Worm (Caenorhabditis elegans) whole organism, mixed stage, embryonic: Measurements from ENCODE around the gene rsf-1.

Source experiments
- M03D4.4 ChIP-seq: sonication (generic microtip); optimal IDR thresholded peaks from 2 replicates; lab custom pipeline; 2017; ENCODE audit warnings: mild to moderate bottlenecking, missing genetic modification characterization, missing compliant biosample characterization
- bed-3 ChIP-seq: fragments of 200-800 bp; sonication (Bioruptor generic); optimal IDR thresholded peaks from 3 replicates; lab custom pipeline; 2018; ENCODE audit warnings: mild to moderate bottlenecking, missing genetic modification characterization, moderate library complexity, missing compliant biosample characterization
- blmp-1 ChIP-seq: fragments of 150-350 bp; optimal IDR thresholded peaks from 2 replicates; lab custom pipeline; 2014; ENCODE audit warnings: missing biosample characterization, missing genetic modification characterization
- ceh-39 ChIP-seq: fragments of 150-350 bp; optimal IDR thresholded peaks from 2 replicates; lab custom pipeline; 2014; ENCODE audit warnings: missing biosample characterization, missing genetic modification characterization
- ceh-43 ChIP-seq: fragments of 200-800 bp; sonication (Bioruptor generic); optimal IDR thresholded peaks from 2 replicates; lab custom pipeline; 2018; ENCODE audit warnings: mild to moderate bottlenecking, missing genetic modification characterization, moderate library complexity, missing compliant biosample characterization
- ceh-83 ChIP-seq: fragments of 200-800 bp; sonication (Bioruptor generic); optimal IDR thresholded peaks from 2 replicates; lab custom pipeline; 2018; ENCODE audit warnings: mild to moderate bottlenecking, missing genetic modification characterization, missing compliant biosample characterization
- ces-1 ChIP-seq: fragments of 150-350 bp; optimal IDR thresholded peaks from 2 replicates; lab custom pipeline; 2014; ENCODE audit warnings: missing biosample characterization, missing genetic modification reagents, missing genetic modification characterization
- cnd-1 ChIP-seq: fragments of 200-800 bp; sonication (Bioruptor generic); optimal IDR thresholded peaks from 2 replicates; lab custom pipeline; 2018; ENCODE audit warnings: mild to moderate bottlenecking, missing genetic modification characterization, missing compliant biosample characterization
- drap-1 ChIP-seq: fragments of 200-800 bp; sonication (Bioruptor generic); optimal IDR thresholded peaks from 3 replicates; lab custom pipeline; 2018; ENCODE audit warnings: mild to moderate bottlenecking, missing genetic modification characterization, missing compliant biosample characterization
- elt-1 ChIP-seq: sonication (generic microtip); optimal IDR thresholded peaks from 2 replicates; lab custom pipeline; 2017; ENCODE audit warnings: missing genetic modification characterization, mild to moderate bottlenecking, missing compliant biosample characterization, antibody characterized with exemption, moderate library complexity, borderline replicate concordance; ENCODE audit not compliant: insufficient read depth
- elt-3 ChIP-seq: fragments of 150-350 bp; optimal IDR thresholded peaks from 2 replicates; lab custom pipeline; 2014; ENCODE audit warnings: missing biosample characterization, missing genetic modification characterization
- flh-1 ChIP-seq: fragments of 200-800 bp; sonication (Bioruptor generic); optimal IDR thresholded peaks from 2 replicates; lab custom pipeline; 2018; ENCODE audit warnings: mild to moderate bottlenecking, missing genetic modification characterization, moderate library complexity, missing compliant biosample characterization
- ham-2 ChIP-seq: fragments of 200-800 bp; sonication (Bioruptor generic); optimal IDR thresholded peaks from 2 replicates; lab custom pipeline; 2018; ENCODE audit warnings: mild to moderate bottlenecking, missing genetic modification characterization, missing compliant biosample characterization
- hlh-1 ChIP-seq: fragments of 150-350 bp; optimal IDR thresholded peaks from 2 replicates; lab custom pipeline; 2014; ENCODE audit warnings: missing biosample characterization, missing genetic modification reagents, missing genetic modification characterization
- lin-13 ChIP-seq: fragments of 150-350 bp; optimal IDR thresholded peaks from 2 replicates; lab custom pipeline; 2014; ENCODE audit warnings: missing biosample characterization, missing genetic modification characterization
- lin-32 ChIP-seq: fragments of 200-800 bp; sonication (Bioruptor generic); optimal IDR thresholded peaks from 2 replicates; lab custom pipeline; 2018; ENCODE audit warnings: mild to moderate bottlenecking, missing genetic modification characterization, missing compliant biosample characterization
- lsy-2 ChIP-seq: fragments of 150-350 bp; optimal IDR thresholded peaks from 2 replicates; lab custom pipeline; 2014; ENCODE audit warnings: missing biosample characterization, missing genetic modification characterization
- mab-5 ChIP-seq: fragments of 150-350 bp; optimal IDR thresholded peaks from 2 replicates; lab custom pipeline; 2014; ENCODE audit warnings: missing biosample characterization, missing genetic modification characterization
- mep-1 ChIP-seq: fragments of 150-350 bp; optimal IDR thresholded peaks from 2 replicates; lab custom pipeline; 2017; ENCODE audit warnings: missing biosample characterization, missing genetic modification reagents, missing genetic modification characterization, inconsistent platforms
- mls-2 ChIP-seq: sonication (generic microtip); optimal IDR thresholded peaks from 2 replicates; lab custom pipeline; 2016; ENCODE audit warnings: mild to moderate bottlenecking, missing genetic modification characterization, moderate library complexity, missing compliant biosample characterization
- nhr-12 ChIP-seq: fragments of 150-350 bp; optimal IDR thresholded peaks from 2 replicates; lab custom pipeline; 2014; ENCODE audit warnings: missing biosample characterization, missing genetic modification characterization
- nhr-2 ChIP-seq: fragments of 150-350 bp; optimal IDR thresholded peaks from 2 replicates; lab custom pipeline; 2014; ENCODE audit warnings: missing biosample characterization, missing genetic modification characterization
- nhr-237 ChIP-seq: fragments of 150-350 bp; optimal IDR thresholded peaks from 2 replicates; lab custom pipeline; 2014; ENCODE audit warnings: missing biosample characterization, missing genetic modification characterization
- nhr-28 ChIP-seq: fragments of 150-350 bp; optimal IDR thresholded peaks from 2 replicates; lab custom pipeline; 2014; ENCODE audit warnings: missing biosample characterization, missing genetic modification characterization
- nhr-76 ChIP-seq: sonication (generic microtip); optimal IDR thresholded peaks from 2 replicates; lab custom pipeline; 2017; ENCODE audit warnings: missing biosample characterization, missing genetic modification characterization
- pha-4 ChIP-seq: fragments of 150-350 bp; optimal IDR thresholded peaks from 2 replicates; lab custom pipeline; 2018; ENCODE audit warnings: missing biosample characterization, missing genetic modification reagents, missing genetic modification characterization
- sem-2 ChIP-seq: fragments of 200-800 bp; sonication (Bioruptor generic); optimal IDR thresholded peaks from 2 replicates; lab custom pipeline; 2018; ENCODE audit warnings: mild to moderate bottlenecking, missing genetic modification characterization, missing compliant biosample characterization
- snpc-4 ChIP-seq: fragments of 150-350 bp; optimal IDR thresholded peaks from 2 replicates; lab custom pipeline; 2014; ENCODE audit warnings: missing biosample characterization, missing genetic modification characterization
- sptf-1 ChIP-seq: sonication (generic microtip); optimal IDR thresholded peaks from 2 replicates; lab custom pipeline; 2017; ENCODE audit warnings: mild to moderate bottlenecking, missing genetic modification characterization, moderate library complexity, missing compliant biosample characterization
- tbx-8 ChIP-seq: fragments of 200-800 bp; sonication (Bioruptor generic); optimal IDR thresholded peaks from 2 replicates; lab custom pipeline; 2018; ENCODE audit warnings: mild to moderate bottlenecking, missing genetic modification characterization, moderate library complexity, missing compliant biosample characterization
- unc-120 ChIP-seq: sonication (generic microtip); optimal IDR thresholded peaks from 2 replicates; lab custom pipeline; 2017; ENCODE audit warnings: missing genetic modification characterization, missing compliant biosample characterization; ENCODE audit not compliant: poor library complexity, severe bottlenecking
- unc-39 ChIP-seq: fragments of 150-350 bp; optimal IDR thresholded peaks from 2 replicates; lab custom pipeline; 2014; ENCODE audit warnings: missing biosample characterization, missing genetic modification characterization
- unc-62 ChIP-seq: fragments of 150-350 bp; optimal IDR thresholded peaks from 2 replicates; lab custom pipeline; 2014; ENCODE audit warnings: missing biosample characterization, missing genetic modification reagents, missing genetic modification characterization
- zip-8 ChIP-seq: fragments of 150-350 bp; optimal IDR thresholded peaks from 2 replicates; lab custom pipeline; 2014; ENCODE audit warnings: missing biosample characterization, missing genetic modification characterization
- ztf-11 ChIP-seq: fragments of 150-350 bp; optimal IDR thresholded peaks from 2 replicates; lab custom pipeline; 2014; ENCODE audit warnings: missing biosample characterization, missing genetic modification characterization

The rsf-1 gene

ce11 chrII:11288148-11288547 lies 18.1 kb upstream of the rsf-1 start:
- peak; percentile 27 for TF ChIP-seq cnd-1 (tag; lab: Kevin White, UChicago)
- no peak for TF ChIP-seq flh-1 (GFP tag; lab: Kevin White, UChicago)
- no peak for TF ChIP-seq lin-13 (tag; lab: Kevin White, UChicago)
- TF ChIP-seq ceh-43 (GFP tag; lab: Kevin White, UChicago): no peak
- TF ChIP-seq snpc-4 (tag; lab: Kevin White, UChicago): no peak
- no peak for TF ChIP-seq tbx-8 (GFP tag; lab: Kevin White, UChicago)
- no peak for TF ChIP-seq pha-4
- TF ChIP-seq nhr-12 (tag; lab: Kevin White, UChicago): no peak
- no peak for TF ChIP-seq mep-1 (tag; lab: Kevin White, UChicago)
- TF ChIP-seq sptf-1 (tag; lab: Kevin White, UChicago): no peak
- TF ChIP-seq unc-120 (tag; lab: Kevin White, UChicago): no peak
- no peak for TF ChIP-seq ceh-39
- TF ChIP-seq nhr-237 (tag; lab: Kevin White, UChicago): no peak
- no peak for TF ChIP-seq unc-39 (tag; lab: Kevin White, UChicago)
- TF ChIP-seq nhr-76: no peak
- TF ChIP-seq unc-62 (GFP tag; lab: Kevin White, UChicago): peak; percentile 64
- TF ChIP-seq ztf-11 (tag; lab: Kevin White, UChicago): no peak
- no peak for TF ChIP-seq elt-1 (tag; lab: Kevin White, UChicago)
- TF ChIP-seq lsy-2 (tag; lab: Kevin White, UChicago): no peak
- no peak for TF ChIP-seq M03D4.4 (tag; lab: Kevin White, UChicago)
- TF ChIP-seq sem-2: no peak
- no peak for TF ChIP-seq nhr-28
- no peak for TF ChIP-seq drap-1 (GFP tag; lab: Kevin White, UChicago)
- no peak for TF ChIP-seq ces-1 (GFP tag; lab: Kevin White, UChicago)
- no peak for TF ChIP-seq ceh-83 (GFP tag; lab: Kevin White, UChicago)
- peak; percentile 99 for TF ChIP-seq zip-8
- TF ChIP-seq nhr-2: peak; percentile 92
- peak; percentile 52 for TF ChIP-seq hlh-1 (tag; lab: Kevin White, UChicago)

DNA sequence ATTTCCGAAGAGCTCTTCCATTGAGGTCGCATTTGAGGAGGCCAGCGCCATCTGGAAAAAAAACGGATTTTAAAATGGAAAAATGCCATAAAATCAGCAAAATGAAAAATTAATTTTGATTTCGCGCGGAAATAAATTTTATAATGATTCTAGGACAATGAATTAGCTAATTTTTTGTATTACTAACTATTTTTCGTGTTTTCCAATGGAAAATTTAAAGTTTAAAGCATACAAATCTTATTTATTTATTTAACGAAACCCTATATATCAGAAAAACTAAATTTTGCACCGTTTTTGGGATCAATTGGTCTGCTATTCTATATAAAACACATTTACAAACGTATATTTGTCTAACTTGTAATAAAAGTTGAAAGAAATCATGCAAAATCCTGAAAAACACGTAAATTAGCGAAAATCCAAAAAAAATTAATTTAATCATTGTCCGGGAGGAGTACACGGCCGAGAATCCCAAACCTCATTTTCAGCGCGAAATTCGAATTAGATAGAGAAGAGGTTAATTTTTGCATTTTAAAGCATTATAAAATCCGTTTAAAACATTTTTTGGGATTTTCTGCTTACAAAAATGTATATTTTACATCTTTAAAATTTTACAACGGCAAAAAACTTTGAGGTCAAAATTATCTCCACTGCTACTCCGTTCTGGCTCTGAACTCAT lies 16.0 kb upstream of the rsf-1 start, which contains the start of gene C47G2.3:
TSS of gene C47G2.3 (minus strand) at position 51 of the 676 bp plus-strand sequence.
- TF ChIP-seq ztf-11 (tag; lab: Kevin White, UChicago) (no peak), ceh-43 (GFP tag; lab: Kevin White, UChicago) (no peak), bed-3 (GFP tag; lab: Kevin White, UChicago) (no peak), drap-1 (GFP tag; lab: Kevin White, UChicago) (no peak), unc-39 (tag; lab: Kevin White, UChicago) (no peak), snpc-4 (tag; lab: Kevin White, UChicago) (no peak), lin-32 (GFP tag; lab: Kevin White, UChicago) (no peak), nhr-2 (no peak), nhr-12 (tag; lab: Kevin White, UChicago) (no peak), mab-5 (tag; lab: Kevin White, UChicago) (no peak), nhr-76 (no peak), lin-13 (tag; lab: Kevin White, UChicago) (no peak), elt-3 (tag; lab: Kevin White, UChicago) (no peak), sem-2 (no peak)

- TF ChIP-seq mab-5 (tag; lab: Kevin White, UChicago) (no peak), snpc-4 (tag; lab: Kevin White, UChicago) (no peak), mep-1 (tag; lab: Kevin White, UChicago) (peak; percentile 80), lsy-2 (tag; lab: Kevin White, UChicago) (peak; percentile 68), ces-1 (GFP tag; lab: Kevin White, UChicago) (no peak), flh-1 (GFP tag; lab: Kevin White, UChicago) (no peak), M03D4.4 (tag; lab: Kevin White, UChicago) (no peak), unc-120 (tag; lab: Kevin White, UChicago) (peak; percentile 0), ceh-39 (no peak), hlh-1 (tag; lab: Kevin White, UChicago) (peak; percentile 32), nhr-237 (tag; lab: Kevin White, UChicago) (peak; percentile 54), blmp-1 (tag; lab: Kevin White, UChicago) (no peak), lin-13 (tag; lab: Kevin White, UChicago) (peak; percentile 31), ztf-11 (tag; lab: Kevin White, UChicago) (no peak), nhr-28 (no peak), ham-2 (GFP tag; lab: Kevin White, UChicago) (no peak), nhr-12 (tag; lab: Kevin White, UChicago) (no peak), unc-62 (GFP tag; lab: Kevin White, UChicago) (no peak), pha-4 (peak; percentile 19), mls-2 (tag; lab: Kevin White, UChicago) (no peak), cnd-1 (tag; lab: Kevin White, UChicago) (no peak), drap-1 (GFP tag; lab: Kevin White, UChicago) (peak; percentile 8), unc-39 (tag; lab: Kevin White, UChicago) (no peak), nhr-2 (no peak), zip-8 (no peak), lin-32 (GFP tag; lab: Kevin White, UChicago) (no peak), sptf-1 (tag; lab: Kevin White, UChicago) (peak; percentile 19), elt-1 (tag; lab: Kevin White, UChicago) (no peak)
Observed at ce11 chrII:11293433-11293832, 12.8 kb upstream of the rsf-1 start, which contains the start of gene C47G2.4. Gene C47G2.4 (minus strand): TSS chrII:11293606.
